Worm (Caenorhabditis elegans): ENCODE results near the gene F08H9.3.
"Not testable (repeated sequence)": the region's sequence is repeated elsewhere in the genome, so short reads cannot be mapped to it uniquely, and the experiment has no call there.

The F08H9.3 gene

ce11 chrV:14463087-14463486 lies at the start of gene F08H9.3:
F08H9.3 (minus strand) TSS chrV:14463338.
- not testable (repeated sequence) for TF ChIP-seq ztf-23 (GFP tag; IDR thresholded peaks at IDR 0.05); ztf-29 (GFP tag; IDR thresholded peaks at IDR 0.05); klf-2 (GFP tag; conservative IDR thresholded peaks at IDR 0.05)

DNA sequence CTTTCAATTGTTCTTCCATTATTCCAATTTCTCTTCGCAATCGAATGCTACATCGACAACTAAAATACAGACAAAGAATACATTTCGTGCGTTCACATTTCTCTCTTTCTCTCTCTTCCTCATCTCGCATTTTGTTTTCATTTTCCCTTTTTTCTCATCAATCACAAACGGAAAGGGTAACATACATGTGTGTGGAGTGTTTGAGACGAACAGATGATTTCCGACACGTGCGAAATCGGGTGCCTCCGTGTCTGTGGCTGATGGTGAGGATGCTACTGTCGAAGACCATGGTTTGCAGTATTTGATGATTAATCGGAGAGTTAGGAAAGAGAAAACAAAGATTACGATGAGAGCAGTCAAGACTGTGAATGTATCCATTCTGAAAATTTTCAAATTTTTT lies 47.6 kb upstream of the F08H9.3 start, which contains the start of gene R02D5.9:
R02D5.9 (minus strand) TSS at position 378 of the 400 bp plus-strand sequence.
- TF ChIP-seq flt-1 (GFP tag; IDR thresholded peaks at IDR 0.05) = no peak
- no peak for TF ChIP-seq ref-1 (GFP tag; conservative IDR thresholded peaks at IDR 0.05)
- no peak for TF ChIP-seq ztf-29 (GFP tag; IDR thresholded peaks at IDR 0.05)
- no peak for TF ChIP-seq tab-1 (GFP tag; IDR thresholded peaks at IDR 0.05)
- TF ChIP-seq cog-1 (tag; optimal IDR thresholded peaks at IDR 0.05) = no peak
- TF ChIP-seq klf-2 (GFP tag; conservative IDR thresholded peaks at IDR 0.05) = no peak
- no peak for TF ChIP-seq med-1 (GFP tag; optimal IDR thresholded peaks at IDR 0.05; ENCODE audit: insufficient read depth)
- TF ChIP-seq T22C8.4 (GFP tag; IDR thresholded peaks at IDR 0.05) = no peak
- TF ChIP-seq ztf-23 (GFP tag; IDR thresholded peaks at IDR 0.05) = no peak

ce11 chrV:14508556-14508955 lies 45.4 kb upstream of the F08H9.3 start:
- TF ChIP-seq med-1 (GFP tag; optimal IDR thresholded peaks at IDR 0.05; ENCODE audit: insufficient read depth) (no peak), klf-2 (GFP tag; conservative IDR thresholded peaks at IDR 0.05) (no peak), tab-1 (GFP tag; IDR thresholded peaks at IDR 0.05) (no peak), cog-1 (tag; optimal IDR thresholded peaks at IDR 0.05) (no peak), T22C8.4 (GFP tag; IDR thresholded peaks at IDR 0.05) (no peak), ref-1 (GFP tag; conservative IDR thresholded peaks at IDR 0.05) (no peak), ztf-29 (GFP tag; IDR thresholded peaks at IDR 0.05) (no peak), flt-1 (GFP tag; IDR thresholded peaks at IDR 0.05) (no peak), ztf-23 (GFP tag; IDR thresholded peaks at IDR 0.05) (no peak)

DNA sequence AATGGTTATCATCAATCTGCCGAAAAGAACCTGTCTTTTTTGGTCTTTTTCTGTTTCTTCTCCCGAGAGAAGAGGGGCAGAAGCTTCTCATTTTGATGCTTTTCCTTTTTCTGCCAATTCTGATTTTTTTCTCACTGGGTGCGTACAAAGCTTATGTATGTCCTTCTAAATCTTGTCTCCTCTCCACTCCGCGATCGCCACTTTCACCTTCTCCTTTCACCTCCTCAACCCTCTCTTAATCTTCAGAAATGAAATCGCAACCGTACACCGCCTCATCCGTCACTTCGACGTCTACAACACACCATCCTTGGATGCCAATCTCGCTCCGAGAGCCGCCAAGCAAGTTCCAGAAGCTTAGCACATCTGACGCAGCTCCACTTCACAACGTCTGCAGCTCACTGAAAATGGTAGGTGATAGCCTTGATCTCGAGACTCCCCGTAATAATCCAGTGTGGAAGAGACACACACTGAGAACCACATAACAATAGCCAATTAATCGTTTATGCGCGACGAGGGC lies 44.9 kb upstream of the F08H9.3 start, which contains the start of gene R02D5.1:
R02D5.1 (plus strand) TSS at position 245 of the 517 bp plus-strand sequence.
- 0 out of 2 replicates have a peak, but pooled peaks have one; percentile 31 for TF ChIP-seq flt-1 (GFP tag; IDR thresholded peaks at IDR 0.05)
- TF ChIP-seq ztf-23 (GFP tag; IDR thresholded peaks at IDR 0.05) = no peak
- peak; percentile 9 for TF ChIP-seq cog-1 (tag; optimal IDR thresholded peaks at IDR 0.05)

ce11 chrV:14506713-14507675 lies 43.9 kb upstream of the F08H9.3 start:
- TF ChIP-seq ztf-29 (GFP tag; IDR thresholded peaks at IDR 0.05) (peak; percentile 13; the same call in 1 of the 2 replicates), cog-1 (tag; optimal IDR thresholded peaks at IDR 0.05) (no peak)

DNA sequence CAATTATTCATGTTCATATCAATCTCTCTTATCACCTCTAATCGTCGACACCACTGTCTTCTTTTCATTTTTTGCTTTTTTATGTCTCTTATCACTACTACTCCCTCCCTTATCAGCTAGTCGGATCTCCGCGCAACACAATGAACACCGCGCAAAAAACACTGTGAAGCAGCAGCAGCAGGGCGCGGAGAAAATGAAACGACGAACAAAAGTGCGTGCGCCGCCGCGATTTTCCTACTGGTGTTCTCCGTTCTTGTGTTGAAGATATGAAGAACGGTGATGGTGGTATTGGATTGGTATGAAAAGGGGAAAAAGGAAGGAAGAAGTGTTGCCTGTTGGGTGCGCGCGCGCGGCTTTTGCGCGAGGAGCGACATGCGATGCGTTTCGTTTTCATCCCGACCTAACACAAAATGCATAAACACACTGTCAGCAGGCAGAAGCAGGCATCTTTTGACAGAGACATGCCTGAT lies 42.6 kb upstream of the F08H9.3 start:
- TF ChIP-seq ref-1 (GFP tag; conservative IDR thresholded peaks at IDR 0.05) = no peak
- TF ChIP-seq ztf-23 (GFP tag; IDR thresholded peaks at IDR 0.05) = 0 out of 2 replicates have a peak, but pooled peaks have one; percentile 55
- TF ChIP-seq tab-1 (GFP tag; IDR thresholded peaks at IDR 0.05) = no peak
- TF ChIP-seq cog-1 (tag; optimal IDR thresholded peaks at IDR 0.05) = peak; percentile 51
- no peak for TF ChIP-seq flt-1 (GFP tag; IDR thresholded peaks at IDR 0.05)
- no peak for TF ChIP-seq T22C8.4 (GFP tag; IDR thresholded peaks at IDR 0.05)
- no peak for TF ChIP-seq klf-2 (GFP tag; conservative IDR thresholded peaks at IDR 0.05)
- TF ChIP-seq med-1 (GFP tag; optimal IDR thresholded peaks at IDR 0.05; ENCODE audit: insufficient read depth) = no peak
- TF ChIP-seq ztf-29 (GFP tag; IDR thresholded peaks at IDR 0.05) = peak; percentile 60; the same call in 1 of the 2 replicates

ce11 chrV:14504774-14505173 lies 41.6 kb upstream of the F08H9.3 start:
- TF ChIP-seq cog-1 (tag; optimal IDR thresholded peaks at IDR 0.05) (no peak), klf-2 (GFP tag; conservative IDR thresholded peaks at IDR 0.05) (no peak), ztf-29 (GFP tag; IDR thresholded peaks at IDR 0.05) (no peak), T22C8.4 (GFP tag; IDR thresholded peaks at IDR 0.05) (no peak), flt-1 (GFP tag; IDR thresholded peaks at IDR 0.05) (no peak), ref-1 (GFP tag; conservative IDR thresholded peaks at IDR 0.05) (no peak), ztf-23 (GFP tag; IDR thresholded peaks at IDR 0.05) (no peak), tab-1 (GFP tag; IDR thresholded peaks at IDR 0.05) (no peak), med-1 (GFP tag; optimal IDR thresholded peaks at IDR 0.05; ENCODE audit: insufficient read depth) (no peak)

- TF ChIP-seq flt-1 (GFP tag; IDR thresholded peaks at IDR 0.05) = no peak
- no peak for TF ChIP-seq cog-1 (tag; optimal IDR thresholded peaks at IDR 0.05)
- no peak for TF ChIP-seq ref-1 (GFP tag; conservative IDR thresholded peaks at IDR 0.05)
- TF ChIP-seq ztf-29 (GFP tag; IDR thresholded peaks at IDR 0.05) = no peak
- no peak for TF ChIP-seq tab-1 (GFP tag; IDR thresholded peaks at IDR 0.05)
- no peak for TF ChIP-seq klf-2 (GFP tag; conservative IDR thresholded peaks at IDR 0.05)
- no peak for TF ChIP-seq T22C8.4 (GFP tag; IDR thresholded peaks at IDR 0.05)
- TF ChIP-seq med-1 (GFP tag; optimal IDR thresholded peaks at IDR 0.05; ENCODE audit: insufficient read depth) = no peak
- no peak for TF ChIP-seq ztf-23 (GFP tag; IDR thresholded peaks at IDR 0.05)
Observed at ce11 chrV:14504120-14504519, 41.0 kb upstream of the F08H9.3 start.

- TF ChIP-seq klf-2 (GFP tag; conservative IDR thresholded peaks at IDR 0.05) (no peak), tab-1 (GFP tag; IDR thresholded peaks at IDR 0.05) (no peak), med-1 (GFP tag; optimal IDR thresholded peaks at IDR 0.05; ENCODE audit: insufficient read depth) (no peak), ztf-23 (GFP tag; IDR thresholded peaks at IDR 0.05) (no peak), ref-1 (GFP tag; conservative IDR thresholded peaks at IDR 0.05) (no peak), cog-1 (tag; optimal IDR thresholded peaks at IDR 0.05) (no peak), T22C8.4 (GFP tag; IDR thresholded peaks at IDR 0.05) (no peak), ztf-29 (GFP tag; IDR thresholded peaks at IDR 0.05) (no peak), flt-1 (GFP tag; IDR thresholded peaks at IDR 0.05) (no peak)
Observed at ce11 chrV:14503065-14503464, 39.9 kb upstream of the F08H9.3 start.
